Fruit fly (Drosophila melanogaster) whole organism, embryonic: ENCODE measurements around the gene CG9114.
A peak's percentile ranks its signal among the peaks of the same experiment; 100 is the strongest.

Source experiments
- Atf3 ChIP-seq: fragments of 200-800 bp; sonication (Bioruptor generic); optimal IDR thresholded peaks from 3 replicates; lab custom pipeline; 2016; ENCODE audit warnings: missing biosample characterization, missing genetic modification characterization
- C15 ChIP-seq: fragments of 200-800 bp; sonication (Bioruptor generic); IDR thresholded peaks from 3 replicates; pipeline ENCODE4 v1.3.6; 2022; ENCODE audit warnings: missing biosample characterization, missing genetic modification characterization
- CG10654 ChIP-seq: fragments of 200-800 bp; sonication (Bioruptor generic); optimal IDR thresholded peaks from 2 replicates; lab custom pipeline; 2016; ENCODE audit warnings: missing biosample characterization, missing genetic modification characterization
- CG11247 ChIP-seq: fragments of 200-800 bp; sonication (Bioruptor generic); IDR thresholded peaks from 2 replicates; pipeline ENCODE4 v1.3.6; 2022; ENCODE audit warnings: missing biosample characterization, missing genetic modification characterization
- CG13287 ChIP-seq: fragments of 200-800 bp; sonication (Bioruptor generic); IDR thresholded peaks from 2 replicates; pipeline ENCODE4 v1.3.6; 2022; ENCODE audit warnings: missing biosample characterization, missing genetic modification characterization; ENCODE audit not compliant: partially characterized antibody
- CG14050 ChIP-seq: fragments of 200-800 bp; sonication (Bioruptor generic); IDR thresholded peaks from 3 replicates; pipeline ENCODE4 v1.3.6; 2022; ENCODE audit warnings: missing biosample characterization, missing genetic modification characterization
- CG16863 ChIP-seq: fragments of 200-800 bp; sonication (Bioruptor generic); optimal IDR thresholded peaks from 3 replicates; lab custom pipeline; 2016; ENCODE audit warnings: missing biosample characterization, missing genetic modification characterization
- CG17361 ChIP-seq: fragments of 200-800 bp; sonication (Bioruptor generic); IDR thresholded peaks from 3 replicates; pipeline ENCODE4 v1.3.6; 2022; ENCODE audit warnings: missing biosample characterization, missing genetic modification characterization
- CG18476 ChIP-seq: fragments of 200-800 bp; sonication (Bioruptor generic); optimal IDR thresholded peaks from 2 replicates; lab custom pipeline; 2016; ENCODE audit warnings: missing biosample characterization, mild to moderate bottlenecking, missing genetic modification characterization
- CG18599 ChIP-seq: fragments of 200-800 bp; sonication (Bioruptor generic); optimal IDR thresholded peaks from 3 replicates; lab custom pipeline; 2017; ENCODE audit warnings: missing biosample characterization, missing genetic modification characterization, mild to moderate bottlenecking, moderate library complexity, missing genetic modification reagents
- CG18619 ChIP-seq: fragments of 200-800 bp; sonication (Bioruptor generic); optimal IDR thresholded peaks from 3 replicates; lab custom pipeline; 2017; ENCODE audit warnings: missing biosample characterization, mild to moderate bottlenecking, missing genetic modification characterization
- CG2678 ChIP-seq: fragments of 200-800 bp; sonication (Bioruptor generic); optimal IDR thresholded peaks from 3 replicates; lab custom pipeline; 2019; ENCODE audit warnings: missing biosample characterization, mild to moderate bottlenecking, missing genetic modification characterization, moderate library complexity
- CG31388 ChIP-seq: fragments of 200-800 bp; sonication (Bioruptor generic); optimal IDR thresholded peaks from 2 replicates; lab custom pipeline; 2016; ENCODE audit warnings: missing biosample characterization, missing genetic modification characterization
- CG31441 ChIP-seq: fragments of 200-800 bp; sonication (Bioruptor generic); IDR thresholded peaks from 2 replicates; pipeline ENCODE4 v1.3.6; 2022; ENCODE audit warnings: missing biosample characterization, missing genetic modification characterization
- CG32532 ChIP-seq: fragments of 200-800 bp; sonication (Bioruptor generic); IDR thresholded peaks from 2 replicates; pipeline ENCODE4 v1.3.6; 2022; ENCODE audit warnings: missing biosample characterization, missing genetic modification characterization
- CG3847 ChIP-seq: fragments of 200-800 bp; sonication (Bioruptor generic); IDR thresholded peaks from 2 replicates; pipeline ENCODE4 v1.3.6; 2022; ENCODE audit warnings: missing biosample characterization, missing genetic modification characterization
- CG4424 ChIP-seq: fragments of 200-800 bp; sonication (Bioruptor generic); optimal IDR thresholded peaks from 3 replicates; lab custom pipeline; 2016; ENCODE audit warnings: missing biosample characterization, missing genetic modification characterization
- CG5180 ChIP-seq: fragments of 200-800 bp; sonication (Bioruptor generic); optimal IDR thresholded peaks from 3 replicates; lab custom pipeline; 2017; ENCODE audit warnings: missing biosample characterization, missing genetic modification characterization, mild to moderate bottlenecking, moderate library complexity, missing genetic modification reagents
- CG5953 ChIP-seq: fragments of 200-800 bp; sonication (Bioruptor generic); IDR thresholded peaks from 2 replicates; pipeline ENCODE4 v1.3.6; 2022; ENCODE audit warnings: missing biosample characterization, missing genetic modification characterization
- CG6689 ChIP-seq: fragments of 200-800 bp; sonication (Bioruptor generic); IDR thresholded peaks from 2 replicates; pipeline ENCODE4 v1.3.6; 2022; ENCODE audit warnings: missing biosample characterization, missing genetic modification characterization
- CG6813 ChIP-seq: fragments of 200-800 bp; sonication (Bioruptor generic); optimal IDR thresholded peaks from 2 replicates; lab custom pipeline; 2017; ENCODE audit warnings: missing biosample characterization, missing genetic modification characterization, mild to moderate bottlenecking, moderate library complexity, missing genetic modification reagents
- CG7556 ChIP-seq: fragments of 200-800 bp; sonication (Bioruptor generic); optimal IDR thresholded peaks from 2 replicates; lab custom pipeline; 2017; ENCODE audit warnings: missing biosample characterization, mild to moderate bottlenecking, missing genetic modification characterization
- CG7839 ChIP-seq: fragments of 200-800 bp; sonication (Bioruptor generic); optimal IDR thresholded peaks from 3 replicates; lab custom pipeline; 2018; ENCODE audit warnings: missing biosample characterization, mild to moderate bottlenecking, missing genetic modification characterization, moderate library complexity
- CG8924 ChIP-seq: fragments of 200-800 bp; optimal IDR thresholded peaks from 3 replicates; lab custom pipeline; 2019; ENCODE audit warnings: missing biosample characterization, mild to moderate bottlenecking, missing genetic modification characterization, moderate library complexity
- CG9797 ChIP-seq: fragments of 200-800 bp; sonication (Bioruptor generic); optimal IDR thresholded peaks from 3 replicates; lab custom pipeline; 2018; ENCODE audit warnings: missing biosample characterization, mild to moderate bottlenecking, missing genetic modification characterization
- Dek ChIP-seq: fragments of 200-800 bp; sonication (Bioruptor generic); optimal IDR thresholded peaks from 3 replicates; lab custom pipeline; 2019; ENCODE audit warnings: missing biosample characterization, mild to moderate bottlenecking, missing genetic modification characterization, moderate library complexity
- E2f2 ChIP-seq: fragments of 200-800 bp; sonication (Bioruptor generic); IDR thresholded peaks from 2 replicates; pipeline ENCODE4 v1.3.6; 2022; ENCODE audit warnings: missing biosample characterization, missing genetic modification characterization
- Fer3 ChIP-seq: fragments of 200-800 bp; sonication (Bioruptor generic); optimal IDR thresholded peaks from 2 replicates; lab custom pipeline; 2018; ENCODE audit warnings: missing biosample characterization, mild to moderate bottlenecking, missing genetic modification characterization, moderate library complexity
- Hand ChIP-seq: fragments of 200-800 bp; sonication (Bioruptor generic); optimal IDR thresholded peaks from 2 replicates; lab custom pipeline; 2017; ENCODE audit warnings: mild to moderate bottlenecking, missing biosample characterization, missing genetic modification reagents, missing genetic modification characterization
- Hr51 ChIP-seq, 2 experiments: fragments of 200-800 bp; sonication (Bioruptor generic); optimal IDR thresholded peaks; 2 replicates in 1 of 2; 3 replicates in 1 of 2; lab custom pipeline; 2016 to 2018; ENCODE audit warnings: missing biosample characterization in 2 of 2, missing genetic modification characterization in 2 of 2, mild to moderate bottlenecking in 1 of 2, moderate library complexity in 1 of 2
- Med ChIP-seq: fragments of 200-800 bp; sonication (Bioruptor generic); peaks from one replicate; lab custom pipeline; 2016; ENCODE audit warnings: missing biosample characterization, missing genetic modification characterization, mild to moderate bottlenecking, inconsistent platforms, moderate library complexity
- Mrtf ChIP-seq: fragments of 200-800 bp; sonication (Bioruptor generic); IDR thresholded peaks from 3 replicates; pipeline ENCODE4 v1.3.6; 2022; ENCODE audit warnings: missing biosample characterization, missing genetic modification characterization
- NFAT ChIP-seq: fragments of 200-800 bp; sonication (Bioruptor generic); IDR thresholded peaks from 2 replicates; pipeline ENCODE4 v1.3.6; 2022; ENCODE audit warnings: missing biosample characterization, missing genetic modification characterization
- NfI ChIP-seq: fragments of 200-800 bp; sonication (Bioruptor generic); optimal IDR thresholded peaks from 3 replicates; lab custom pipeline; 2018; ENCODE audit warnings: missing biosample characterization, mild to moderate bottlenecking, missing genetic modification characterization, moderate library complexity
- Oaz ChIP-seq: fragments of 200-800 bp; sonication (Bioruptor generic); IDR thresholded peaks from 2 replicates; pipeline ENCODE4 v1.3.6; 2022; ENCODE audit warnings: missing biosample characterization, missing genetic modification characterization
- Oli ChIP-seq: fragments of 200-800 bp; sonication (Bioruptor generic); optimal IDR thresholded peaks from 2 replicates; lab custom pipeline; 2018; ENCODE audit warnings: missing biosample characterization, mild to moderate bottlenecking, missing genetic modification characterization, moderate library complexity
- Opbp ChIP-seq: fragments of 200-800 bp; sonication (Bioruptor generic); IDR thresholded peaks from 3 replicates; pipeline ENCODE4 v1.3.6; 2022; ENCODE audit warnings: missing biosample characterization, missing genetic modification characterization; ENCODE audit not compliant: partially characterized antibody
- Optix ChIP-seq: fragments of 200-800 bp; sonication (Bioruptor generic); IDR thresholded peaks from 3 replicates; pipeline ENCODE4 v1.3.6; 2022; ENCODE audit warnings: missing biosample characterization, missing genetic modification characterization
- Side ChIP-seq: fragments of 200-800 bp; sonication (Bioruptor generic); optimal IDR thresholded peaks from 2 replicates; lab custom pipeline; 2016; ENCODE audit warnings: missing biosample characterization, missing genetic modification characterization
- chinmo ChIP-seq: fragments of 200-800 bp; sonication (Bioruptor generic); IDR thresholded peaks from 4 replicates; pipeline ENCODE4 v1.3.6; 2022; ENCODE audit warnings: missing biosample characterization, missing genetic modification characterization; ENCODE audit not compliant: partially characterized antibody
- cwo ChIP-seq: fragments of 200-800 bp; sonication (Bioruptor generic); optimal IDR thresholded peaks from 3 replicates; lab custom pipeline; 2017; ENCODE audit warnings: missing biosample characterization, missing genetic modification characterization, mild to moderate bottlenecking, moderate library complexity, missing genetic modification reagents
- gro ChIP-seq: fragments of 200-800 bp; sonication (Bioruptor generic); optimal IDR thresholded peaks from 2 replicates; lab custom pipeline; 2016; ENCODE audit warnings: missing biosample characterization, missing genetic modification characterization
- row ChIP-seq: fragments of 200-800 bp; sonication (Bioruptor generic); IDR thresholded peaks from 3 replicates; pipeline ENCODE4 v1.3.6; 2022; ENCODE audit warnings: missing biosample characterization, missing genetic modification characterization
- sd ChIP-seq: fragments of 200-800 bp; sonication (Bioruptor generic); optimal IDR thresholded peaks from 3 replicates; lab custom pipeline; 2018; ENCODE audit warnings: missing biosample characterization, mild to moderate bottlenecking, missing genetic modification characterization, moderate library complexity
- so ChIP-seq: fragments of 200-800 bp; sonication (Bioruptor generic); IDR thresholded peaks from 3 replicates; pipeline ENCODE4 v1.3.6; 2022; ENCODE audit warnings: missing biosample characterization, missing genetic modification characterization
- sug ChIP-seq: fragments of 200-800 bp; optimal IDR thresholded peaks from 2 replicates; lab custom pipeline; 2019; ENCODE audit warnings: missing biosample characterization, mild to moderate bottlenecking, missing genetic modification characterization, moderate library complexity
- tgo ChIP-seq: fragments of 200-800 bp; sonication (Bioruptor generic); IDR thresholded peaks from 3 replicates; pipeline ENCODE4 v1.3.6; 2022; ENCODE audit warnings: missing biosample characterization, missing genetic modification characterization
- vvl ChIP-seq: fragments of 200-800 bp; sonication (Bioruptor generic); IDR thresholded peaks from 2 replicates; pipeline ENCODE4 v1.3.6; 2022; ENCODE audit warnings: missing biosample characterization, missing genetic modification characterization

Gene CG9114

dm6 chrX:15296969-15297816 lies 35.8 kb downstream of the CG9114 start, which contains the start of gene gce (continued):
- TF ChIP-seq Mrtf = peak; percentile 5; the same call in 1 of the 3 replicates
- peak; percentile 36 for TF ChIP-seq CG32532 (GFP tag; lab: Robert Waterston, UW)
- peak; percentile 35 for TF ChIP-seq CG4424 (GFP tag; lab: Kevin White, UChicago)
- TF ChIP-seq CG9797 (GFP tag; lab: Kevin White, UChicago) = no peak
- TF ChIP-seq NFAT (GFP tag; lab: Robert Waterston, UW) = peak; percentile 28; the same call in 1 of the 2 replicates
- peak; percentile 88 for TF ChIP-seq CG17361
- TF ChIP-seq CG18476 (GFP tag; lab: Kevin White, UChicago) = no peak
- TF ChIP-seq tgo (GFP tag; lab: Robert Waterston, UW) = peak; percentile 45; the same call in 1 of the 3 replicates
- TF ChIP-seq chinmo (GFP tag; lab: Robert Waterston, UW) = 0 out of 4 replicates have a peak, but pooled peaks have one; percentile 44
- TF ChIP-seq Hr51 (GFP tag; optimal IDR thresholded peaks at IDR 0.05; lab: Kevin White, UChicago) = peak in 1 of 2 experiments; percentile 79
- TF ChIP-seq cwo (GFP tag; lab: Kevin White, UChicago) = peak; percentile 61
- TF ChIP-seq NfI (GFP tag; lab: Kevin White, UChicago) = peak; percentile 49
- peak; percentile 38 for TF ChIP-seq Dek (tag; lab: Kevin White, UChicago)
- TF ChIP-seq Med = peak; percentile 86
- peak; percentile 75 for TF ChIP-seq CG7839 (tag; lab: Kevin White, UChicago)
- peak; percentile 8; the same call in 1 of the 2 replicates for TF ChIP-seq CG5953 (GFP tag; lab: Robert Waterston, UW)
- peak; percentile 41 for TF ChIP-seq Hand
- TF ChIP-seq C15 (GFP tag; lab: Robert Waterston, UW) = no peak
- TF ChIP-seq sug = peak; percentile 62
- TF ChIP-seq Atf3 (GFP tag; lab: Kevin White, UChicago) = no peak
- TF ChIP-seq Opbp (GFP tag; lab: Robert Waterston, UW) = no peak
- TF ChIP-seq CG16863 (GFP tag; lab: Kevin White, UChicago) = no peak
- TF ChIP-seq sd (tag; lab: Kevin White, UChicago) = peak; percentile 5
- peak; percentile 65 for TF ChIP-seq CG8924
- TF ChIP-seq CG13287 = no peak
- no peak for TF ChIP-seq Optix (GFP tag; lab: Robert Waterston, UW)
- TF ChIP-seq CG14050 (GFP tag; lab: Robert Waterston, UW) = no peak; the same call in 2 of the 3 replicates
- peak; percentile 12 for TF ChIP-seq CG6813 (GFP tag; lab: Kevin White, UChicago)
- peak; percentile 55; the same call in 2 of the 3 replicates for TF ChIP-seq row (GFP tag; lab: Robert Waterston, UW)
- TF ChIP-seq CG5180 (GFP tag; lab: Kevin White, UChicago) = peak; percentile 13
- 0 out of 2 replicates have a peak, but pooled peaks have one; percentile 41 for TF ChIP-seq CG6689
- TF ChIP-seq CG31388 (GFP tag; lab: Kevin White, UChicago) = no peak
- peak; percentile 38 for TF ChIP-seq vvl (GFP tag; lab: Robert Waterston, UW)
- 0 out of 2 replicates have a peak, but pooled peaks have one; percentile 10 for TF ChIP-seq CG3847
- TF ChIP-seq CG18599 (GFP tag; lab: Kevin White, UChicago) = peak; percentile 74
- TF ChIP-seq Side (GFP tag; lab: Kevin White, UChicago) = no peak
- TF ChIP-seq CG7556 (GFP tag; lab: Kevin White, UChicago) = peak; percentile 86
- TF ChIP-seq Oaz = no peak
- TF ChIP-seq Fer3 (tag; lab: Kevin White, UChicago) = peak; percentile 45
- TF ChIP-seq so = no peak
- peak; percentile 13; the same call in 1 of the 2 replicates for TF ChIP-seq E2f2 (GFP tag; lab: Robert Waterston, UW)
- TF ChIP-seq CG31441 (GFP tag; lab: Robert Waterston, UW) = peak; percentile 71
- TF ChIP-seq CG2678 (tag; lab: Kevin White, UChicago) = peak; percentile 87
- TF ChIP-seq CG10654 = peak; percentile 19
- TF ChIP-seq CG18619 (GFP tag; lab: Kevin White, UChicago) = peak; percentile 67
- peak; percentile 59 for TF ChIP-seq Oli (tag; lab: Kevin White, UChicago)
- no peak for TF ChIP-seq CG11247
- peak; percentile 12 for TF ChIP-seq gro (GFP tag; lab: Kevin White, UChicago)
